Fruit fly (Drosophila melanogaster) whole organism, adult: Measurements from ENCODE around the gene AlaRS-m.

ENCODE experiments used
- CG11617 ChIP-seq: fragments of 200-800 bp; sonication (Bioruptor generic); optimal IDR thresholded peaks from 2 replicates; lab custom pipeline; 2017; ENCODE audit warnings: mild to moderate bottlenecking, missing biosample characterization, missing genetic modification reagents, missing genetic modification characterization
- CG12768 ChIP-seq: fragments of 200-800 bp; sonication (Bioruptor generic); optimal IDR thresholded peaks from 2 replicates; lab custom pipeline; 2017; ENCODE audit warnings: missing biosample characterization, missing genetic modification characterization, mild to moderate bottlenecking, moderate library complexity, missing genetic modification reagents
- CG1620 ChIP-seq: fragments of 200-800 bp; sonication (Bioruptor generic); optimal IDR thresholded peaks from 2 replicates; lab custom pipeline; 2016; ENCODE audit warnings: missing biosample characterization, missing genetic modification characterization
- pad ChIP-seq: fragments of 200-800 bp; sonication (Bioruptor generic); optimal IDR thresholded peaks from 3 replicates; lab custom pipeline; 2017; ENCODE audit warnings: missing biosample characterization, missing genetic modification characterization, mild to moderate bottlenecking, moderate library complexity, missing genetic modification reagents
- toe ChIP-seq: fragments of 200-800 bp; sonication (Bioruptor generic); optimal IDR thresholded peaks from 2 replicates; lab custom pipeline; 2016; ENCODE audit warnings: missing biosample characterization, missing genetic modification characterization

dm6 chr3L:5183662-5184061 is 37.8 kb downstream of the AlaRS-m start:
- TF ChIP-seq pad (GFP tag; lab: Kevin White, UChicago) (no peak), toe (GFP tag; lab: Kevin White, UChicago) (no peak), CG11617 (no peak), CG12768 (GFP tag; lab: Kevin White, UChicago) (no peak), CG1620 (GFP tag; lab: Kevin White, UChicago) (no peak)
